Worm (Caenorhabditis elegans): ENCODE data around the gene ZK856.11.

Gene ZK856.11

ce11 chrV:10238665-10239064, 33.9 kb upstream of the ZK856.11 start, which contains the start of gene fubl-1 (continued):
- TF ChIP-seq mes-2 (tag; optimal IDR thresholded peaks at IDR 0.05; ENCODE audit: poor library complexity, severe bottlenecking) (peak; percentile 56), Y48G9A.11 (GFP tag; IDR thresholded peaks at IDR 0.05) (peak; percentile 40; the same call in 1 of the 2 replicates), dve-1 (tag; optimal IDR thresholded peaks at IDR 0.05; ENCODE audit: insufficient read depth) (no peak), hlh-11 (tag; optimal IDR thresholded peaks at IDR 0.05) (no peak), jun-1 (tag; optimal IDR thresholded peaks at IDR 0.05) (no peak), ceh-28 (tag; optimal IDR thresholded peaks at IDR 0.05) (no peak), zip-11 (GFP tag; IDR thresholded peaks at IDR 0.05) (no peak), egl-27 (tag; optimal IDR thresholded peaks at IDR 0.05) (no peak), dpl-1 (GFP tag; optimal IDR thresholded peaks at IDR 0.05) (peak; percentile 14), F49E8.2 (tag; optimal IDR thresholded peaks at IDR 0.05; ENCODE audit: borderline replicate concordance) (no peak), aly-2 (tag; optimal IDR thresholded peaks at IDR 0.05) (no peak), zag-1 (tag; optimal IDR thresholded peaks at IDR 0.05) (no peak), F37D6.2 (tag; optimal IDR thresholded peaks at IDR 0.05) (no peak), ZK546.5 (tag; optimal IDR thresholded peaks at IDR 0.05) (no peak), daf-12 (tag; optimal IDR thresholded peaks at IDR 0.05) (no peak), R02D3.7 (tag; optimal IDR thresholded peaks at IDR 0.05) (no peak), zfp-2 (tag; optimal IDR thresholded peaks at IDR 0.05) (no peak), zfp-3 (GFP tag; conservative IDR thresholded peaks at IDR 0.05) (no peak), ces-1 (GFP tag; optimal IDR thresholded peaks at IDR 0.05) (no peak), unc-130 (GFP tag; optimal IDR thresholded peaks at IDR 0.05) (no peak), Y75B8A.6 (GFP tag; IDR thresholded peaks at IDR 0.05) (no peak), pqm-1 (tag; optimal IDR thresholded peaks at IDR 0.05) (no peak), T20F7.1 (GFP tag; optimal IDR thresholded peaks at IDR 0.05) (no peak), set-16 (GFP tag; IDR thresholded peaks at IDR 0.05) (no peak), lin-15B (tag; optimal IDR thresholded peaks at IDR 0.05) (no peak), arid-1 (GFP tag; conservative IDR thresholded peaks at IDR 0.05) (no peak), vab-7 (GFP tag; IDR thresholded peaks at IDR 0.05) (peak; percentile 39; the same call in 1 of the 2 replicates), unc-39 (tag; optimal IDR thresholded peaks at IDR 0.05) (no peak), nhr-77 (tag; optimal IDR thresholded peaks at IDR 0.05) (no peak), hif-1 (tag; optimal IDR thresholded peaks at IDR 0.05) (no peak), zip-2 (tag; optimal IDR thresholded peaks at IDR 0.05) (no peak), lin-1 (GFP tag; IDR thresholded peaks at IDR 0.05) (no peak), spr-3 (GFP tag; optimal IDR thresholded peaks at IDR 0.05) (no peak), snpc-1.2 (GFP tag; IDR thresholded peaks at IDR 0.05) (no peak), lim-7 (GFP tag; IDR thresholded peaks at IDR 0.05) (no peak), nhr-111 (GFP tag; optimal IDR thresholded peaks at IDR 0.05) (no peak), gei-8 (GFP tag; optimal IDR thresholded peaks at IDR 0.05) (no peak), nhr-11 (tag; optimal IDR thresholded peaks at IDR 0.05) (no peak), nhr-10 (tag; optimal IDR thresholded peaks at IDR 0.05) (no peak), ZK337.2 (GFP tag; IDR thresholded peaks at IDR 0.05) (no peak), Y105C5A.15 (GFP tag; IDR thresholded peaks at IDR 0.05) (no peak), dmd-6 (GFP tag; IDR thresholded peaks at IDR 0.05) (no peak), lin-13 (GFP tag; optimal IDR thresholded peaks at IDR 0.05) (no peak), mep-1 (tag; optimal IDR thresholded peaks at IDR 0.05) (no peak), lin-38 (GFP tag; IDR thresholded peaks at IDR 0.05) (peak; percentile 70), mxl-3 (GFP tag; optimal IDR thresholded peaks at IDR 0.05) (no peak), ceh-32 (tag; optimal IDR thresholded peaks at IDR 0.05; ENCODE audit: poor library complexity) (no peak), nhr-76 (tag; optimal IDR thresholded peaks at IDR 0.05) (no peak), unc-62 (GFP tag; optimal IDR thresholded peaks at IDR 0.05 in 1 of 2) (peak in 1 of 2 experiments; percentile 28), unc-62 (tag; optimal IDR thresholded peaks at IDR 0.05) (no peak), nhr-6 (tag; optimal IDR thresholded peaks at IDR 0.05) (no peak), rbr-2 (tag; optimal IDR thresholded peaks at IDR 0.05) (no peak), F44E2.7 (GFP tag; IDR thresholded peaks at IDR 0.05) (no peak)

Data from whole organism, L4 larva.